Worm (Caenorhabditis elegans) whole organism, young adult: ENCODE measurements around the gene xrn-2.
"Not testable (repeated sequence)": the region's sequence is repeated elsewhere in the genome, so short reads cannot be mapped to it uniquely, and the experiment has no call there.

Experiments used
- B0019.2 ChIP-seq: fragments of 200-800 bp; sonication (Bioruptor generic); conservative IDR thresholded peaks from 2 replicates; pipeline ENCODE4 v1.3.6; 2022; ENCODE audit warnings: missing genetic modification reagents, missing genetic modification characterization, missing compliant biosample characterization
- C06A6.2 ChIP-seq: fragments of 200-800 bp; sonication (Bioruptor generic); conservative IDR thresholded peaks from 2 replicates; pipeline ENCODE4 v1.3.6; 2022; ENCODE audit warnings: missing genetic modification characterization, missing compliant biosample characterization
- C17E4.6 ChIP-seq: fragments of 200-800 bp; sonication (Bioruptor generic); IDR thresholded peaks from 2 replicates; pipeline ENCODE4 v1.3.6; 2022; ENCODE audit warnings: missing genetic modification reagents, missing genetic modification characterization, missing compliant biosample characterization
- D2030.7 ChIP-seq: fragments of 200-800 bp; sonication (Bioruptor generic); IDR thresholded peaks from 2 replicates; pipeline ENCODE4 v1.3.6; 2022; ENCODE audit warnings: missing genetic modification reagents, missing genetic modification characterization, missing compliant biosample characterization
- F33H1.4 ChIP-seq: fragments of 200-800 bp; sonication (Bioruptor generic); IDR thresholded peaks from 2 replicates; pipeline ENCODE4 v1.3.6; 2022; ENCODE audit warnings: missing genetic modification reagents, missing genetic modification characterization, missing compliant biosample characterization
- F49E8.2 ChIP-seq: sonication (generic microtip); optimal IDR thresholded peaks from 3 replicates; lab custom pipeline; 2017; ENCODE audit warnings: missing genetic modification characterization, mild to moderate bottlenecking, missing compliant biosample characterization, antibody characterized with exemption, moderate library complexity; ENCODE audit not compliant: insufficient read depth
- K11D2.4 ChIP-seq: fragments of 200-800 bp; sonication (Bioruptor generic); IDR thresholded peaks from 2 replicates; pipeline ENCODE4 v1.3.6; 2022; ENCODE audit warnings: missing genetic modification reagents, missing genetic modification characterization, missing compliant biosample characterization
- Y53G8AR.9 ChIP-seq: fragments of 200-800 bp; sonication (Bioruptor generic); conservative IDR thresholded peaks from 2 replicates; pipeline ENCODE4 v1.3.6; 2022; ENCODE audit warnings: missing genetic modification reagents, missing genetic modification characterization, missing compliant biosample characterization
- Y56A3A.18 ChIP-seq: fragments of 200-800 bp; sonication (Bioruptor generic); IDR thresholded peaks from 2 replicates; pipeline ENCODE4 v1.3.6; 2022; ENCODE audit warnings: missing genetic modification reagents, missing genetic modification characterization, missing compliant biosample characterization
- athp-1 ChIP-seq: sonication (generic microtip); optimal IDR thresholded peaks from 2 replicates; lab custom pipeline; 2017; ENCODE audit warnings: mild to moderate bottlenecking, missing genetic modification characterization, missing compliant biosample characterization
- attf-3 ChIP-seq: fragments of 200-800 bp; sonication (Bioruptor generic); conservative IDR thresholded peaks from 2 replicates; pipeline ENCODE4 v1.3.6; 2022; ENCODE audit warnings: missing genetic modification reagents, missing genetic modification characterization, missing compliant biosample characterization
- attf-5 ChIP-seq: fragments of 200-800 bp; sonication (Bioruptor generic); optimal IDR thresholded peaks from 2 replicates; lab custom pipeline; 2018; ENCODE audit warnings: mild to moderate bottlenecking, missing genetic modification characterization, missing compliant biosample characterization
- cebp-1 ChIP-seq, 2 experiments: fragments of 200-800 bp in 1 of 2; sonication (Bioruptor generic) in 1 of 2; sonication (generic microtip) in 1 of 2; IDR thresholded peaks in 1 of 2; optimal IDR thresholded peaks in 1 of 2; 2 replicates each; pipeline versions ENCODE4 v1.3.6 to Lab custom; 2017 to 2022; ENCODE audit warnings: missing compliant biosample characterization in 2 of 2, missing genetic modification characterization in 2 of 2, mild to moderate bottlenecking in 1 of 2, missing genetic modification reagents in 1 of 2, moderate library complexity in 1 of 2
- ceh-100 ChIP-seq: fragments of 200-800 bp; sonication (Bioruptor generic); IDR thresholded peaks from 2 replicates; pipeline ENCODE4 v1.3.6; 2022; ENCODE audit warnings: missing genetic modification reagents, missing genetic modification characterization, missing compliant biosample characterization
- dox-1 ChIP-seq: fragments of 200-800 bp; sonication (Bioruptor generic); IDR thresholded peaks from 2 replicates; pipeline ENCODE4 v1.3.6; 2022; ENCODE audit warnings: missing genetic modification reagents, missing genetic modification characterization, missing compliant biosample characterization
- egl-44 ChIP-seq: fragments of 200-800 bp; sonication (Bioruptor generic); IDR thresholded peaks from 2 replicates; pipeline ENCODE4 v1.3.6; 2022; ENCODE audit warnings: missing genetic modification reagents, missing genetic modification characterization, missing compliant biosample characterization
- egrh-3 ChIP-seq: fragments of 200-800 bp; sonication (Bioruptor generic); IDR thresholded peaks from 2 replicates; pipeline ENCODE4 v1.3.6; 2022; ENCODE audit warnings: missing genetic modification reagents, missing genetic modification characterization, missing compliant biosample characterization
- ekl-4 ChIP-seq: fragments of 200-800 bp; sonication (Bioruptor generic); IDR thresholded peaks from 2 replicates; pipeline ENCODE4 v1.3.6; 2022; ENCODE audit warnings: missing genetic modification reagents, missing genetic modification characterization, missing compliant biosample characterization
- hmg-1.2 ChIP-seq: fragments of 200-800 bp; sonication (Bioruptor generic); IDR thresholded peaks from 2 replicates; pipeline ENCODE4 v1.3.6; 2022; ENCODE audit warnings: missing genetic modification reagents, missing genetic modification characterization, missing compliant biosample characterization
- hmg-20 ChIP-seq: fragments of 200-800 bp; sonication (Bioruptor generic); IDR thresholded peaks from 2 replicates; pipeline ENCODE4 v1.3.6; 2022; ENCODE audit warnings: missing genetic modification reagents, missing genetic modification characterization, missing compliant biosample characterization
- hrde-1 ChIP-seq: sonication (generic microtip); optimal IDR thresholded peaks from 2 replicates; lab custom pipeline; 2016; ENCODE audit warnings: missing genetic modification characterization, mild to moderate bottlenecking, missing compliant biosample characterization, moderate library complexity, missing genotype, missing genetic modification reagents, borderline replicate concordance
- hsf-1 ChIP-seq: fragments of 200-800 bp; sonication (Bioruptor generic); IDR thresholded peaks from 2 replicates; pipeline ENCODE4 v1.3.6; 2022; ENCODE audit warnings: missing genetic modification reagents, missing genetic modification characterization, missing compliant biosample characterization
- lag-1 ChIP-seq: fragments of 200-800 bp; sonication (Bioruptor generic); IDR thresholded peaks from 2 replicates; pipeline ENCODE4 v1.3.6; 2022; ENCODE audit warnings: missing genetic modification reagents, missing genetic modification characterization, missing compliant biosample characterization
- lin-40 ChIP-seq: sonication (generic microtip); optimal IDR thresholded peaks from 2 replicates; lab custom pipeline; 2016; ENCODE audit warnings: missing genetic modification characterization, mild to moderate bottlenecking, missing compliant biosample characterization, missing genotype, missing genetic modification reagents
- madf-10 ChIP-seq: sonication (generic microtip); optimal IDR thresholded peaks from 2 replicates; lab custom pipeline; 2016; ENCODE audit warnings: mild to moderate bottlenecking, missing genetic modification characterization, missing compliant biosample characterization
- madf-3 ChIP-seq: fragments of 200-800 bp; sonication (Bioruptor generic); IDR thresholded peaks from 2 replicates; pipeline ENCODE4 v1.3.6; 2022; ENCODE audit warnings: missing genetic modification reagents, missing genetic modification characterization, missing compliant biosample characterization
- mcd-1 ChIP-seq: fragments of 200-800 bp; sonication (Bioruptor generic); IDR thresholded peaks from 2 replicates; pipeline ENCODE4 v1.3.6; 2022; ENCODE audit warnings: missing genetic modification reagents, missing genetic modification characterization, missing compliant biosample characterization
- mes-4 ChIP-seq: sonication (generic microtip); optimal IDR thresholded peaks from 2 replicates; lab custom pipeline; 2016; ENCODE audit warnings: missing genotype, missing genetic modification characterization, missing compliant biosample characterization
- nfyb-1 ChIP-seq: fragments of 200-800 bp; sonication (Bioruptor generic); IDR thresholded peaks from 2 replicates; pipeline ENCODE4 v1.3.6; 2022; ENCODE audit warnings: missing genetic modification reagents, missing genetic modification characterization, missing compliant biosample characterization
- nhr-120 ChIP-seq: fragments of 200-800 bp; sonication (Bioruptor generic); IDR thresholded peaks from 2 replicates; pipeline ENCODE4 v1.3.6; 2022; ENCODE audit warnings: missing genetic modification characterization, missing compliant biosample characterization
- nhr-27 ChIP-seq: fragments of 200-800 bp; sonication (Bioruptor generic); optimal IDR thresholded peaks from 2 replicates; lab custom pipeline; 2018; ENCODE audit warnings: mild to moderate bottlenecking, missing genetic modification characterization, moderate library complexity, missing compliant biosample characterization
- nhr-80 ChIP-seq: sonication (generic microtip); optimal IDR thresholded peaks from 2 replicates; lab custom pipeline; 2016; ENCODE audit warnings: missing genetic modification characterization, missing compliant biosample characterization
- rcor-1 ChIP-seq: fragments of 200-800 bp; sonication (Bioruptor generic); IDR thresholded peaks from 2 replicates; pipeline ENCODE4 v1.3.6; 2022; ENCODE audit warnings: missing genetic modification reagents, missing genetic modification characterization, missing compliant biosample characterization
- rpc-1 ChIP-seq, 2 experiments: fragments of 150-350 bp in 1 of 2; sonication (generic microtip) in 1 of 2; optimal IDR thresholded peaks; 2 replicates each; lab custom pipeline; 2014 to 2018; ENCODE audit warnings: missing biosample characterization in 1 of 2, missing genetic modification characterization in 1 of 2, missing genetic modification reagents in 1 of 2, missing genotype in 1 of 2
- snpc-4 ChIP-seq, 5 experiments: fragments of 150-350 bp in 1 of 5; sonication (generic microtip) in 4 of 5; optimal IDR thresholded peaks; 2 replicates each; lab custom pipeline; 2014 to 2018; ENCODE audit warnings: missing genetic modification characterization in 5 of 5, missing biosample characterization in 3 of 5, antibody characterized with exemption in 2 of 5, mild to moderate bottlenecking in 2 of 5, missing compliant biosample characterization in 2 of 5, missing genotype in 2 of 5, moderate library complexity in 2 of 5, missing genetic modification reagents in 1 of 5
- zfh-2 ChIP-seq: fragments of 200-800 bp; sonication (Bioruptor generic); conservative IDR thresholded peaks from 2 replicates; pipeline ENCODE4 v1.3.6; 2022; ENCODE audit warnings: missing genetic modification reagents, missing genetic modification characterization, missing compliant biosample characterization
- ztf-28 ChIP-seq: fragments of 200-800 bp; sonication (Bioruptor generic); IDR thresholded peaks from 2 replicates; pipeline ENCODE4 v1.3.6; 2022; ENCODE audit warnings: missing genetic modification reagents, missing genetic modification characterization, missing compliant biosample characterization

Gene xrn-2

DNA sequence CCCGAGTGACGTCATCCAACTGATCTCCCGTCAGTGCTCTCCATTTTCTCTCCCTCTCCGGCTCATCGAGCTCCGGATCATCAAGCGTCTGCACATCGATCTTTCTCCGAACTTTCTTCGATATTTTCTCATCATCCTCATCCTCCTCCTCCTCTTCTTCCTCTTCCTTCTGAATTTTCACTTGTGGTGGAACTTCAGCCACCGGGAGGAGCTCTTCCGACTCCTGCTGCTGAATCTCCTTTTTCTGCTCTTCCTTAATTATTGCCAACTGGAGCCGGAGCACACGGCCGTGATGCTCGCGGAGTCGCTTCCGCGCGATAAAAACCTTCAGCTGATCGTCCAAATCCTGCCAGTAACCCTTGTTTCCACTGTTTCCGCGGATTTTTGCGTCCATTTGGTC, 19.3 kb upstream of the xrn-2 start:
- TF ChIP-seq dox-1 (GFP tag; lab: Robert Waterston, UW) = no peak
- TF ChIP-seq C17E4.6 (GFP tag; lab: Robert Waterston, UW) = no peak
- TF ChIP-seq madf-10 (tag; lab: Kevin White, UChicago) = no peak
- TF ChIP-seq hmg-20 (GFP tag; lab: Robert Waterston, UW) = no peak
- peak; percentile 68 for TF ChIP-seq zfh-2 (GFP tag; lab: Robert Waterston, UW)
- TF ChIP-seq egrh-3 = peak; percentile 24; the same call in 1 of the 2 replicates

DNA sequence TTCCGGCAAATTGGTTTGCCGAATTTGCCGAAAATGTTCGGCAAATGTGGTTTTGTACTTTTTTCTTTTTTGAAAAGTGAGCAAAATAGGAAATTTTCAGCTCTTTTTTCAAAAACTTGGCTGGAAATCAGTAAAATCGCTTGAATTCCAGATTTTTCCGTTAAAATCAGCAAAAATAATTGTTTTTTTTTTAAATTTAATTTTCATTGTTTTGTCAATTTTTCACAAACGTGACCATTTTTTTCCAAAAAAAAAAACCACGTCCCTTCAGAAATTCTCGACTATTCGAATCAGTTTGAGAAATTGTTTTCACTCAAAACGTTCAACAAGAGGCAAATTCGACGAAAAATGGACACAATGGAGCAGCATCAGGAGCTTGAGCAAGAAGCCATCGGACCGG, 18.0 kb upstream of the xrn-2 start, which contains the start of gene K09E4.1:
K09E4.1 (plus strand) TSS at position 301 of the 400 bp plus-strand sequence.
- no peak for TF ChIP-seq dox-1 (GFP tag; lab: Robert Waterston, UW)

DNA sequence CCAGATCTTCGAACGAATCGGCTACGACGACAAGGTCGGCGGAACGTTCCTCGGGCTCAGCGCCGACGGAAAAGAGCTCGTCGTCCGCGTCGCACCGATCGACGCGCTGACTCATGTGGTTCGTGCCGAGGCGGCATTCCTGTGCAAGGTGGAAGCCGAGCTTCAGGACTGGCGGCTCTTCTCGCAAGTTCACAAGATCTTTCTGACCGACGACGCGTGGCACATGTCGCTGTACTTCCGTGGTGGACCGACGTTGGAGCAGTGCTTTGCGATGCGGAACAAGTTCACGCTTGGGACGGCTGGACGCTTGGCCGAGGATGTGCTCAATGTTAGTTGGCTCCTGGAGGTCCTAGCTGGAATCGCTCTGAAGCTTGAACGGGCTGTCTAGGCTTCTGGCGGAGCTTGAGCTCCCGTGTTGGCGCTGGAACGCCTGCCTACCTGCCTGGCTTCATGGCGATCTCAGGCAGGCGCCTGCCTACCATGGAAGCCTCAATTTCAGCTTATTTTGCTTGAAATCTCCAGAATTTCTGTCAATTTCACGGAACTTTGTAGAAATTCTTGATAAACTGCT, 16.6 kb upstream of the xrn-2 start:
- TF ChIP-seq nhr-120 (GFP tag; lab: Robert Waterston, UW) (no peak), nhr-27 (tag; lab: Kevin White, UChicago) (no peak), dox-1 (GFP tag; lab: Robert Waterston, UW) (0 out of 2 replicates have a peak, but pooled peaks have one; percentile 7), hrde-1 (tag; lab: Kevin White, UChicago) (no peak), mes-4 (tag; lab: Kevin White, UChicago) (no peak), lag-1 (GFP tag; lab: Robert Waterston, UW) (no peak), zfh-2 (GFP tag; lab: Robert Waterston, UW) (peak; percentile 73), egrh-3 (peak; percentile 55; the same call in 1 of the 2 replicates)

DNA sequence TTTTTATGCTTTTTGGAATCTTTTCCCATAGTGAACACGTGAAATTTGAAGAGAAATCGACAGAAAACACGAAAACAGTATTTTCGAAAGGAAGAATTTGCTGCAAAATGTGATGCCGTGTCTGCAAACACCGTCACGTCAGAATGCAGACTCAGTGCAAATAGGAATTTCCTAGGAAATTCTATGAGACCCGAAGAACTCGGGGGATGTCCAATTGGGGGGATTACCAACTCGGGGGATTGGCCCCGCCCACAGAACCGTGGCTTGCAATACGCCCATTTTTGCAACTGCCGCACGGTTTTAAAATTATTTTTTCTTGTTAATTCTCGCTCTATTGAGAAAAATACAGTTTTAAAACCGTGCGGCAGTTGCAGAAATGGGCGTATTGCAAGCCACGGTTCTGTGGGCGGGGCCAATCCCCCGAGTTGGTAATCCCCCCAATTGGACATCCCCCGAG, 13.4 kb upstream of the xrn-2 start, which contains the start of gene cacn-1:
cacn-1 (minus strand) TSS at position 51 of the 457 bp plus-strand sequence.
- TF ChIP-seq egl-44 = peak; percentile 19; the same call in 1 of the 2 replicates
- TF ChIP-seq egrh-3 = peak; percentile 55
- not testable (repeated sequence) for TF ChIP-seq snpc-4 (GFP tag; optimal IDR thresholded peaks at IDR 0.05; lab: Kevin White, UChicago); rpc-1 (tag; optimal IDR thresholded peaks at IDR 0.05; lab: Kevin White, UChicago)
- peak in 2 of 4 experiments; percentile 35 to 41 for TF ChIP-seq snpc-4 (tag; optimal IDR thresholded peaks at IDR 0.05; lab: Kevin White, UChicago)
- TF ChIP-seq B0019.2 (GFP tag; lab: Robert Waterston, UW) = 0 out of 2 replicates have a peak, but pooled peaks have one; percentile 24
- TF ChIP-seq F49E8.2 (tag; lab: Kevin White, UChicago) = peak; percentile 10
- peak; percentile 62 for TF ChIP-seq hmg-1.2 (GFP tag; lab: Robert Waterston, UW)
- peak; percentile 38; the same call in 1 of the 2 replicates for TF ChIP-seq rcor-1
- 0 out of 2 replicates have a peak, but pooled peaks have one; percentile 21 for TF ChIP-seq hsf-1 (GFP tag; lab: Robert Waterston, UW)
- peak; percentile 85; the same call in 1 of the 2 replicates for TF ChIP-seq nfyb-1 (GFP tag; lab: Robert Waterston, UW)
- peak; percentile 8 for TF ChIP-seq nhr-80 (tag; lab: Kevin White, UChicago)
- TF ChIP-seq mcd-1 (GFP tag; lab: Robert Waterston, UW) = peak; percentile 90
- peak; percentile 3 for TF ChIP-seq rpc-1 (optimal IDR thresholded peaks at IDR 0.05; lab: Kevin White, UChicago)
- TF ChIP-seq madf-3 = peak; percentile 79; the same call in 1 of the 2 replicates
- TF ChIP-seq athp-1 (tag; lab: Kevin White, UChicago) = peak; percentile 20
- TF ChIP-seq Y53G8AR.9 (GFP tag; lab: Robert Waterston, UW) = peak; percentile 58; the same call in 1 of the 2 replicates
- TF ChIP-seq attf-5 (GFP tag; lab: Kevin White, UChicago) = peak; percentile 37
- peak; percentile 67 for TF ChIP-seq K11D2.4
- TF ChIP-seq D2030.7 (GFP tag; lab: Robert Waterston, UW) = peak; percentile 47; the same call in 1 of the 2 replicates
- TF ChIP-seq Y56A3A.18 (GFP tag; lab: Robert Waterston, UW) = 0 out of 2 replicates have a peak, but pooled peaks have one; percentile 46
- TF ChIP-seq F33H1.4 (GFP tag; lab: Robert Waterston, UW) = 0 out of 2 replicates have a peak, but pooled peaks have one; percentile 21
- TF ChIP-seq lin-40 = peak; percentile 71
- TF ChIP-seq madf-10 (tag; lab: Kevin White, UChicago) = peak; percentile 39
- peak; percentile 93 for TF ChIP-seq ceh-100 (GFP tag; lab: Robert Waterston, UW)
- peak; percentile 69 for TF ChIP-seq ekl-4
- TF ChIP-seq C06A6.2 (GFP tag; lab: Robert Waterston, UW) = peak; percentile 84
- peak; percentile 37; the same call in 1 of the 2 replicates for TF ChIP-seq attf-3 (GFP tag; lab: Robert Waterston, UW)
- TF ChIP-seq ztf-28 (GFP tag; lab: Robert Waterston, UW) = peak; percentile 67; the same call in 1 of the 2 replicates
- TF ChIP-seq cebp-1 (GFP tag; IDR thresholded peaks at IDR 0.05; lab: Robert Waterston, UW) = 0 out of 2 replicates have a peak, but pooled peaks have one; percentile 50
- TF ChIP-seq cebp-1 (tag; optimal IDR thresholded peaks at IDR 0.05; lab: Kevin White, UChicago) = peak; percentile 73
